Fruit fly (Drosophila melanogaster) whole organism, embryonic: ENCODE results near the gene CG5107.

ENCODE experiments used
- Antp ChIP-seq: fragments of 200-800 bp; sonication (Bioruptor generic); optimal IDR thresholded peaks from 3 replicates; lab custom pipeline; 2016; ENCODE audit warnings: missing biosample characterization, missing genetic modification characterization
- Atf6 ChIP-seq: fragments of 200-800 bp; sonication (Bioruptor generic); IDR thresholded peaks from 2 replicates; pipeline ENCODE4 v1.3.6; 2022; ENCODE audit warnings: missing biosample characterization, missing genetic modification characterization
- Bteb2 ChIP-seq: fragments of 200-800 bp; sonication (Bioruptor generic); optimal IDR thresholded peaks from 2 replicates; lab custom pipeline; 2016; ENCODE audit warnings: missing biosample characterization, missing genetic modification characterization
- CG10321 ChIP-seq: fragments of 200-800 bp; sonication (Bioruptor generic); IDR thresholded peaks from 2 replicates; pipeline ENCODE4 v1.3.6; 2022; ENCODE audit warnings: missing biosample characterization, missing genetic modification characterization
- CG11398 ChIP-seq: fragments of 200-800 bp; sonication (Bioruptor generic); optimal IDR thresholded peaks from 2 replicates; lab custom pipeline; 2016; ENCODE audit warnings: missing biosample characterization, missing genetic modification characterization
- CG11696 ChIP-seq: fragments of 200-800 bp; sonication (Bioruptor generic); IDR thresholded peaks from 2 replicates; pipeline ENCODE4 v1.3.6; 2022; ENCODE audit warnings: missing biosample characterization, missing genetic modification characterization
- CG1647 ChIP-seq: fragments of 200-800 bp; sonication (Bioruptor generic); optimal IDR thresholded peaks from 3 replicates; lab custom pipeline; 2016; ENCODE audit warnings: missing biosample characterization, missing genetic modification characterization
- CG17361 ChIP-seq: fragments of 200-800 bp; sonication (Bioruptor generic); IDR thresholded peaks from 3 replicates; pipeline ENCODE4 v1.3.6; 2022; ENCODE audit warnings: missing biosample characterization, missing genetic modification characterization
- CG18764 ChIP-seq: fragments of 200-800 bp; sonication (Bioruptor generic); optimal IDR thresholded peaks from 3 replicates; lab custom pipeline; 2016; ENCODE audit warnings: missing biosample characterization, missing genetic modification characterization
- CG2129 ChIP-seq: fragments of 200-800 bp; sonication (Bioruptor generic); IDR thresholded peaks from 2 replicates; pipeline ENCODE4 v1.3.6; 2022; ENCODE audit warnings: missing biosample characterization, missing genetic modification characterization; ENCODE audit not compliant: partially characterized antibody
- CG2712 ChIP-seq: fragments of 200-800 bp; optimal IDR thresholded peaks from 3 replicates; lab custom pipeline; 2019; ENCODE audit warnings: missing biosample characterization, mild to moderate bottlenecking, missing genetic modification characterization, moderate library complexity
- CG3065 ChIP-seq: fragments of 200-800 bp; sonication (Bioruptor generic); optimal IDR thresholded peaks from 2 replicates; lab custom pipeline; 2016; ENCODE audit warnings: missing biosample characterization, missing genetic modification characterization
- CG3163 ChIP-seq: fragments of 200-800 bp; sonication (Bioruptor generic); optimal IDR thresholded peaks from 3 replicates; lab custom pipeline; 2016; ENCODE audit warnings: missing biosample characterization, missing genetic modification characterization
- CG4707 ChIP-seq: fragments of 200-800 bp; sonication (Bioruptor generic); optimal IDR thresholded peaks from 2 replicates; lab custom pipeline; 2018; ENCODE audit warnings: missing biosample characterization, mild to moderate bottlenecking, missing genetic modification characterization, moderate library complexity
- CG5953 ChIP-seq: fragments of 200-800 bp; sonication (Bioruptor generic); IDR thresholded peaks from 2 replicates; pipeline ENCODE4 v1.3.6; 2022; ENCODE audit warnings: missing biosample characterization, missing genetic modification characterization
- CG6272 ChIP-seq: fragments of 200-800 bp; sonication (Bioruptor generic); IDR thresholded peaks from 2 replicates; pipeline ENCODE4 v1.3.6; 2022; ENCODE audit warnings: missing biosample characterization, missing genetic modification characterization
- CG6683 ChIP-seq: fragments of 200-800 bp; sonication (Bioruptor generic); optimal IDR thresholded peaks from 2 replicates; lab custom pipeline; 2017; ENCODE audit warnings: missing biosample characterization, mild to moderate bottlenecking, missing genetic modification characterization, missing genetic modification reagents
- CG8765 ChIP-seq: fragments of 200-800 bp; sonication (Bioruptor generic); IDR thresholded peaks from 2 replicates; pipeline ENCODE4 v1.3.6; 2022; ENCODE audit warnings: missing biosample characterization, missing genetic modification characterization
- CG9817 ChIP-seq: fragments of 200-800 bp; sonication (Bioruptor generic); optimal IDR thresholded peaks from 2 replicates; lab custom pipeline; 2018; ENCODE audit warnings: missing biosample characterization, mild to moderate bottlenecking, missing genetic modification characterization, moderate library complexity
- D19B ChIP-seq: fragments of 200-800 bp; sonication (Bioruptor generic); optimal IDR thresholded peaks from 2 replicates; lab custom pipeline; 2017; ENCODE audit warnings: missing biosample characterization, mild to moderate bottlenecking, missing genetic modification characterization
- Dll ChIP-seq: fragments of 200-800 bp; sonication (Bioruptor generic); IDR thresholded peaks from 4 replicates; pipeline ENCODE4 v1.3.6; 2022; ENCODE audit warnings: missing biosample characterization, missing genetic modification characterization; ENCODE audit not compliant: partially characterized antibody
- Doc2 ChIP-seq: fragments of 200-800 bp; sonication (Bioruptor generic); IDR thresholded peaks from 2 replicates; pipeline ENCODE4 v1.3.6; 2022; ENCODE audit warnings: missing biosample characterization, missing genetic modification characterization
- Dp ChIP-seq: fragments of 200-800 bp; sonication (Bioruptor generic); optimal IDR thresholded peaks from 2 replicates; lab custom pipeline; 2018; ENCODE audit warnings: missing biosample characterization, mild to moderate bottlenecking, missing genetic modification characterization, moderate library complexity
- Elba2 ChIP-seq: fragments of 200-800 bp; sonication (Bioruptor generic); optimal IDR thresholded peaks from 3 replicates; lab custom pipeline; 2016; ENCODE audit warnings: missing biosample characterization, missing genetic modification characterization
- Gug ChIP-seq: fragments of 200-800 bp; sonication (Bioruptor generic); IDR thresholded peaks from 4 replicates; pipeline ENCODE4 v1.3.6; 2022; ENCODE audit warnings: missing biosample characterization, missing genetic modification characterization
- H15 ChIP-seq: fragments of 200-800 bp; sonication (Bioruptor generic); IDR thresholded peaks from 3 replicates; pipeline ENCODE4 v1.3.6; 2022; ENCODE audit warnings: missing biosample characterization, missing genetic modification characterization
- Hmr ChIP-seq: fragments of 200-800 bp; sonication (Bioruptor generic); optimal IDR thresholded peaks from 3 replicates; lab custom pipeline; 2017; ENCODE audit warnings: mild to moderate bottlenecking, missing biosample characterization, missing genetic modification reagents, missing genetic modification characterization
- Neu2 ChIP-seq: fragments of 200-800 bp; sonication (Bioruptor generic); optimal IDR thresholded peaks from 3 replicates; lab custom pipeline; 2016; ENCODE audit warnings: missing biosample characterization, missing genetic modification characterization, borderline replicate concordance
- Side ChIP-seq: fragments of 200-800 bp; sonication (Bioruptor generic); optimal IDR thresholded peaks from 2 replicates; lab custom pipeline; 2016; ENCODE audit warnings: missing biosample characterization, missing genetic modification characterization
- cato ChIP-seq: fragments of 200-800 bp; sonication (Bioruptor generic); optimal IDR thresholded peaks from 2 replicates; lab custom pipeline; 2016; ENCODE audit warnings: missing biosample characterization, missing genetic modification characterization, borderline replicate concordance
- crol ChIP-seq: fragments of 200-800 bp; sonication (Bioruptor generic); IDR thresholded peaks from 2 replicates; pipeline ENCODE4 v1.3.6; 2022; ENCODE audit warnings: missing biosample characterization, missing genetic modification characterization
- fu2 ChIP-seq: fragments of 200-800 bp; sonication (Bioruptor generic); optimal IDR thresholded peaks from 2 replicates; lab custom pipeline; 2016; ENCODE audit warnings: missing biosample characterization, missing genetic modification characterization
- grau ChIP-seq: fragments of 200-800 bp; optimal IDR thresholded peaks from 3 replicates; lab custom pipeline; 2019; ENCODE audit warnings: missing biosample characterization, mild to moderate bottlenecking, missing genetic modification characterization, moderate library complexity
- gsb ChIP-seq: fragments of 200-800 bp; sonication (Bioruptor generic); IDR thresholded peaks from 2 replicates; pipeline ENCODE4 v1.3.6; 2022; ENCODE audit warnings: missing biosample characterization, missing genetic modification characterization
- inv ChIP-seq: fragments of 200-800 bp; sonication (Bioruptor generic); IDR thresholded peaks from 2 replicates; pipeline ENCODE4 v1.3.6; 2022; ENCODE audit warnings: missing biosample characterization, missing genetic modification characterization; ENCODE audit not compliant: partially characterized antibody
- mirr ChIP-seq: fragments of 200-800 bp; sonication (Bioruptor generic); optimal IDR thresholded peaks from 3 replicates; lab custom pipeline; 2018; ENCODE audit warnings: missing biosample characterization, mild to moderate bottlenecking, missing genetic modification characterization
- otp ChIP-seq: fragments of 200-800 bp; sonication (Bioruptor generic); IDR thresholded peaks from 3 replicates; pipeline ENCODE4, ENCODE4 v1.3.6; 2022; ENCODE audit warnings: missing biosample characterization, missing genetic modification characterization
- pum ChIP-seq: fragments of 200-800 bp; sonication (Bioruptor generic); optimal IDR thresholded peaks from 2 replicates; lab custom pipeline; 2016; ENCODE audit warnings: missing biosample characterization, missing genetic modification characterization
- sima ChIP-seq: fragments of 200-800 bp; sonication (Bioruptor generic); optimal IDR thresholded peaks from 2 replicates; lab custom pipeline; 2016; ENCODE audit warnings: missing biosample characterization, missing genetic modification characterization
- sna ChIP-seq: fragments of 200-800 bp; sonication (Bioruptor generic); IDR thresholded peaks from 2 replicates; pipeline ENCODE4 v1.3.6; 2022; ENCODE audit warnings: missing biosample characterization, missing genetic modification characterization; ENCODE audit not compliant: partially characterized antibody
- so ChIP-seq: fragments of 200-800 bp; sonication (Bioruptor generic); IDR thresholded peaks from 3 replicates; pipeline ENCODE4 v1.3.6; 2022; ENCODE audit warnings: missing biosample characterization, missing genetic modification characterization
- sr ChIP-seq: fragments of 200-800 bp; sonication (Bioruptor generic); IDR thresholded peaks from 3 replicates; pipeline ENCODE4 v1.3.6; 2022; ENCODE audit warnings: missing biosample characterization, missing genetic modification characterization
- trem ChIP-seq: fragments of 200-800 bp; optimal IDR thresholded peaks from 3 replicates; lab custom pipeline; 2019; ENCODE audit warnings: missing biosample characterization, mild to moderate bottlenecking, missing genetic modification characterization, moderate library complexity
- twi ChIP-seq: fragments of 200-800 bp; optimal IDR thresholded peaks from 2 replicates; lab custom pipeline; 2019; ENCODE audit warnings: missing biosample characterization, mild to moderate bottlenecking, missing genetic modification characterization, moderate library complexity
- tx ChIP-seq: fragments of 200-800 bp; sonication (Bioruptor generic); optimal IDR thresholded peaks from 2 replicates; lab custom pipeline; 2016; ENCODE audit warnings: missing biosample characterization, missing genetic modification characterization
- unc-4 ChIP-seq: fragments of 200-800 bp; sonication (Bioruptor generic); IDR thresholded peaks from 2 replicates; pipeline ENCODE4 v1.3.6; 2022; ENCODE audit warnings: missing biosample characterization, missing genetic modification characterization; ENCODE audit not compliant: partially characterized antibody
- vvl ChIP-seq: fragments of 200-800 bp; sonication (Bioruptor generic); IDR thresholded peaks from 2 replicates; pipeline ENCODE4 v1.3.6; 2022; ENCODE audit warnings: missing biosample characterization, missing genetic modification characterization
- z ChIP-seq: fragments of 200-800 bp; sonication (Bioruptor generic); IDR thresholded peaks from 3 replicates; pipeline ENCODE4 v1.3.6; 2022; ENCODE audit warnings: missing biosample characterization, missing genetic modification characterization
- zfh2 ChIP-seq: fragments of 200-800 bp; sonication (Bioruptor generic); optimal IDR thresholded peaks from 2 replicates; lab custom pipeline; 2016; ENCODE audit warnings: missing biosample characterization, missing genetic modification characterization

Gene CG5107

dm6 chr3R:25472635-25473552 is 32.1 kb upstream of the CG5107 start, which contains the start of the genes Fur1 and Vps33B (continued):
- peak; percentile 98 for TF ChIP-seq CG2712 (tag; lab: Kevin White, UChicago)
- TF ChIP-seq CG18764 (GFP tag; lab: Kevin White, UChicago): peak; percentile 96
- TF ChIP-seq gsb (GFP tag; lab: Robert Waterston, UW): peak; percentile 90
- peak; percentile 95 for TF ChIP-seq trem (tag; lab: Kevin White, UChicago)
- peak; percentile 99 for TF ChIP-seq tx (GFP tag; lab: Kevin White, UChicago)
- peak; percentile 92 for TF ChIP-seq Gug (GFP tag; lab: Robert Waterston, UW)
- TF ChIP-seq twi (tag; lab: Kevin White, UChicago): peak; percentile 92
- TF ChIP-seq sr: peak; percentile 31; the same call in 1 of the 3 replicates
- TF ChIP-seq inv (GFP tag; lab: Robert Waterston, UW): peak; percentile 66; the same call in 1 of the 2 replicates
- TF ChIP-seq CG3163 (GFP tag; lab: Kevin White, UChicago): peak; percentile 90
- peak; percentile 98 for TF ChIP-seq pum (GFP tag; lab: Kevin White, UChicago)
- TF ChIP-seq CG3065 (GFP tag; lab: Kevin White, UChicago): peak; percentile 95
- peak; percentile 97 for TF ChIP-seq CG11398
- peak; percentile 89 for TF ChIP-seq CG8765 (GFP tag; lab: Robert Waterston, UW)
- peak; percentile 98 for TF ChIP-seq Bteb2 (GFP tag; lab: Kevin White, UChicago)
- peak; percentile 99 for TF ChIP-seq CG17361 (GFP tag; lab: Robert Waterston, UW)
- TF ChIP-seq sna (GFP tag; lab: Robert Waterston, UW): peak; percentile 85
- TF ChIP-seq Elba2: peak; percentile 92
- peak; percentile 99 for TF ChIP-seq zfh2 (GFP tag; lab: Kevin White, UChicago)
- TF ChIP-seq CG9817 (tag; lab: Kevin White, UChicago): peak; percentile 96
- TF ChIP-seq sima (GFP tag; lab: Kevin White, UChicago): peak; percentile 85
- peak; percentile 89 for TF ChIP-seq D19B
- peak; percentile 94 for TF ChIP-seq so (GFP tag; lab: Robert Waterston, UW)
- peak; percentile 98 for TF ChIP-seq Antp (GFP tag; lab: Kevin White, UChicago)
- TF ChIP-seq Neu2 (GFP tag; lab: Kevin White, UChicago): peak; percentile 94
- no peak for TF ChIP-seq Doc2
- TF ChIP-seq Atf6 (GFP tag; lab: Robert Waterston, UW): peak; percentile 96
- peak; percentile 96 for TF ChIP-seq grau (tag; lab: Kevin White, UChicago)
- TF ChIP-seq fu2: peak; percentile 98
- peak; percentile 97 for TF ChIP-seq Hmr (GFP tag; lab: Kevin White, UChicago)
- TF ChIP-seq z (GFP tag; lab: Robert Waterston, UW): peak; percentile 42; the same call in 1 of the 3 replicates
- peak; percentile 55; the same call in 1 of the 2 replicates for TF ChIP-seq crol (GFP tag; lab: Robert Waterston, UW)
- peak; percentile 88 for TF ChIP-seq otp
- peak; percentile 70; the same call in 1 of the 2 replicates for TF ChIP-seq CG11696 (GFP tag; lab: Robert Waterston, UW)
- TF ChIP-seq CG10321 (GFP tag; lab: Robert Waterston, UW): peak; percentile 78
- TF ChIP-seq CG6272 (GFP tag; lab: Robert Waterston, UW): peak; percentile 92
- TF ChIP-seq CG4707 (GFP tag; lab: Kevin White, UChicago): peak; percentile 84
- peak; percentile 92 for TF ChIP-seq H15 (GFP tag; lab: Robert Waterston, UW)
- TF ChIP-seq mirr (GFP tag; lab: Kevin White, UChicago): peak; percentile 94
- peak; percentile 98 for TF ChIP-seq CG1647 (GFP tag; lab: Kevin White, UChicago)
- peak; percentile 45 for TF ChIP-seq CG2129
- TF ChIP-seq Side (GFP tag; lab: Kevin White, UChicago): peak; percentile 98
- peak; percentile 32 for TF ChIP-seq Dp
- peak; percentile 97; the same call in 1 of the 2 replicates for TF ChIP-seq vvl (GFP tag; lab: Robert Waterston, UW)
- peak; percentile 85 for TF ChIP-seq Dll (GFP tag; lab: Robert Waterston, UW)
- peak; percentile 97 for TF ChIP-seq cato
- peak; percentile 86 for TF ChIP-seq CG6683 (GFP tag; lab: Kevin White, UChicago)
- peak; percentile 88 for TF ChIP-seq CG5953 (GFP tag; lab: Robert Waterston, UW)
- TF ChIP-seq unc-4 (GFP tag; lab: Robert Waterston, UW): peak; percentile 70
